Worm (Caenorhabditis elegans) whole organism, young adult: ENCODE data around the gene ZK930.7.

Experiments
- B0035.1 ChIP-seq: sonication (generic microtip); optimal IDR thresholded peaks from 2 replicates; lab custom pipeline; 2016; ENCODE audit warnings: missing genetic modification characterization, mild to moderate bottlenecking, missing compliant biosample characterization, missing genotype, missing genetic modification reagents
- B0261.1 ChIP-seq: sonication (generic microtip); optimal IDR thresholded peaks from 2 replicates; lab custom pipeline; 2016; ENCODE audit warnings: mild to moderate bottlenecking, missing genetic modification characterization, moderate library complexity, missing compliant biosample characterization
- B0336.3 ChIP-seq: fragments of 200-800 bp; sonication (Bioruptor generic); IDR thresholded peaks from 2 replicates; pipeline ENCODE4 v1.3.6; 2022; ENCODE audit warnings: missing genetic modification characterization, missing compliant biosample characterization
- D2030.7 ChIP-seq: fragments of 200-800 bp; sonication (Bioruptor generic); IDR thresholded peaks from 2 replicates; pipeline ENCODE4 v1.3.6; 2022; ENCODE audit warnings: missing genetic modification reagents, missing genetic modification characterization, missing compliant biosample characterization
- F22D6.2 ChIP-seq: sonication (generic microtip); optimal IDR thresholded peaks from 2 replicates; lab custom pipeline; 2016; ENCODE audit warnings: mild to moderate bottlenecking, missing genetic modification characterization, missing compliant biosample characterization
- F33H1.4 ChIP-seq: fragments of 200-800 bp; sonication (Bioruptor generic); IDR thresholded peaks from 2 replicates; pipeline ENCODE4 v1.3.6; 2022; ENCODE audit warnings: missing genetic modification reagents, missing genetic modification characterization, missing compliant biosample characterization
- F49E8.2 ChIP-seq: sonication (generic microtip); optimal IDR thresholded peaks from 3 replicates; lab custom pipeline; 2017; ENCODE audit warnings: missing genetic modification characterization, mild to moderate bottlenecking, missing compliant biosample characterization, antibody characterized with exemption, moderate library complexity; ENCODE audit not compliant: insufficient read depth
- F55B11.4 ChIP-seq: sonication (generic microtip); optimal IDR thresholded peaks from 2 replicates; lab custom pipeline; 2016; ENCODE audit warnings: missing compliant biosample characterization, missing genetic modification characterization, borderline replicate concordance; ENCODE audit not compliant: insufficient read depth
- K11D2.4 ChIP-seq: fragments of 200-800 bp; sonication (Bioruptor generic); IDR thresholded peaks from 2 replicates; pipeline ENCODE4 v1.3.6; 2022; ENCODE audit warnings: missing genetic modification reagents, missing genetic modification characterization, missing compliant biosample characterization
- Y56A3A.18 ChIP-seq: fragments of 200-800 bp; sonication (Bioruptor generic); IDR thresholded peaks from 2 replicates; pipeline ENCODE4 v1.3.6; 2022; ENCODE audit warnings: missing genetic modification reagents, missing genetic modification characterization, missing compliant biosample characterization
- akir-1 ChIP-seq: fragments of 200-800 bp; sonication (Bioruptor generic); optimal IDR thresholded peaks from 2 replicates; lab custom pipeline; 2018; ENCODE audit warnings: mild to moderate bottlenecking, missing genetic modification characterization, moderate library complexity, missing compliant biosample characterization
- aptf-3 ChIP-seq: fragments of 200-800 bp; sonication (Bioruptor generic); IDR thresholded peaks from 2 replicates; pipeline ENCODE4 v1.3.6; 2022; ENCODE audit warnings: missing genetic modification characterization, missing compliant biosample characterization
- atf-7 ChIP-seq: sonication (generic microtip); optimal IDR thresholded peaks from 2 replicates; lab custom pipeline; 2017; ENCODE audit warnings: mild to moderate bottlenecking, missing genetic modification characterization, missing compliant biosample characterization
- bed-1 ChIP-seq: fragments of 200-800 bp; sonication (Bioruptor generic); IDR thresholded peaks from 2 replicates; pipeline ENCODE4 v1.3.6; 2022; ENCODE audit warnings: missing genetic modification reagents, missing genetic modification characterization, missing compliant biosample characterization
- ccch-3 ChIP-seq: fragments of 200-800 bp; sonication (Bioruptor generic); optimal IDR thresholded peaks from 2 replicates; lab custom pipeline; 2018; ENCODE audit warnings: mild to moderate bottlenecking, missing genetic modification characterization, missing compliant biosample characterization
- ceh-100 ChIP-seq: fragments of 200-800 bp; sonication (Bioruptor generic); IDR thresholded peaks from 2 replicates; pipeline ENCODE4 v1.3.6; 2022; ENCODE audit warnings: missing genetic modification reagents, missing genetic modification characterization, missing compliant biosample characterization
- ceh-91 ChIP-seq: fragments of 200-800 bp; sonication (Bioruptor generic); IDR thresholded peaks from 2 replicates; pipeline ENCODE4 v1.3.6; 2022; ENCODE audit warnings: missing genetic modification reagents, missing genetic modification characterization, missing compliant biosample characterization
- dpl-1 ChIP-seq: fragments of 150-350 bp; optimal IDR thresholded peaks from 2 replicates; lab custom pipeline; 2014; ENCODE audit warnings: missing biosample characterization, missing genetic modification reagents, missing genetic modification characterization
- efl-1 ChIP-seq: fragments of 150-350 bp; optimal IDR thresholded peaks from 2 replicates; lab custom pipeline; 2014; ENCODE audit warnings: missing biosample characterization, missing genetic modification reagents, missing genetic modification characterization
- hlh-12 ChIP-seq: sonication (generic microtip); optimal IDR thresholded peaks from 2 replicates; lab custom pipeline; 2016; ENCODE audit warnings: missing genetic modification characterization, missing compliant biosample characterization
- hmg-1.2 ChIP-seq: fragments of 200-800 bp; sonication (Bioruptor generic); IDR thresholded peaks from 2 replicates; pipeline ENCODE4 v1.3.6; 2022; ENCODE audit warnings: missing genetic modification reagents, missing genetic modification characterization, missing compliant biosample characterization
- let-607 ChIP-seq, 2 experiments: fragments of 200-800 bp in 1 of 2; sonication (Bioruptor generic) in 1 of 2; sonication (generic microtip) in 1 of 2; optimal IDR thresholded peaks; 2 replicates each; lab custom pipeline; 2016 to 2018; ENCODE audit warnings: mild to moderate bottlenecking in 2 of 2, missing compliant biosample characterization in 2 of 2, missing genetic modification characterization in 2 of 2, moderate library complexity in 2 of 2, missing genotype in 1 of 2
- lin-40 ChIP-seq: sonication (generic microtip); optimal IDR thresholded peaks from 2 replicates; lab custom pipeline; 2016; ENCODE audit warnings: missing genetic modification characterization, mild to moderate bottlenecking, missing compliant biosample characterization, missing genotype, missing genetic modification reagents
- lin-54 ChIP-seq: fragments of 200-800 bp; sonication (Bioruptor generic); optimal IDR thresholded peaks from 2 replicates; lab custom pipeline; 2018; ENCODE audit warnings: mild to moderate bottlenecking, missing genetic modification characterization, missing compliant biosample characterization
- lir-1 ChIP-seq: fragments of 200-800 bp; sonication (Bioruptor generic); conservative IDR thresholded peaks from 2 replicates; pipeline ENCODE4 v1.3.6; 2022; ENCODE audit warnings: missing genetic modification reagents, missing genetic modification characterization, missing compliant biosample characterization
- lsl-1 ChIP-seq: fragments of 200-800 bp; sonication (Bioruptor generic); optimal IDR thresholded peaks from 2 replicates; lab custom pipeline; 2018; ENCODE audit warnings: mild to moderate bottlenecking, missing genetic modification characterization, moderate library complexity, missing compliant biosample characterization
- madf-10 ChIP-seq: sonication (generic microtip); optimal IDR thresholded peaks from 2 replicates; lab custom pipeline; 2016; ENCODE audit warnings: mild to moderate bottlenecking, missing genetic modification characterization, missing compliant biosample characterization
- madf-6 ChIP-seq: fragments of 200-800 bp; sonication (Bioruptor generic); IDR thresholded peaks from 2 replicates; pipeline ENCODE4 v1.3.6; 2022; ENCODE audit warnings: missing genetic modification reagents, missing genetic modification characterization, missing compliant biosample characterization
- mes-4 ChIP-seq: sonication (generic microtip); optimal IDR thresholded peaks from 2 replicates; lab custom pipeline; 2016; ENCODE audit warnings: missing genotype, missing genetic modification characterization, missing compliant biosample characterization
- nfya-1 ChIP-seq: sonication (generic microtip); optimal IDR thresholded peaks from 2 replicates; lab custom pipeline; 2017; ENCODE audit warnings: antibody characterized with exemption, missing compliant biosample characterization, missing genetic modification characterization, borderline replicate concordance; ENCODE audit not compliant: insufficient read depth
- nfyb-1 ChIP-seq: fragments of 200-800 bp; sonication (Bioruptor generic); IDR thresholded peaks from 2 replicates; pipeline ENCODE4 v1.3.6; 2022; ENCODE audit warnings: missing genetic modification reagents, missing genetic modification characterization, missing compliant biosample characterization
- nhr-179 ChIP-seq: sonication (generic microtip); optimal IDR thresholded peaks from 2 replicates; lab custom pipeline; 2016; ENCODE audit warnings: mild to moderate bottlenecking, missing genetic modification characterization, missing compliant biosample characterization
- rpc-1 ChIP-seq, 2 experiments: fragments of 150-350 bp in 1 of 2; sonication (generic microtip) in 1 of 2; optimal IDR thresholded peaks; 2 replicates each; lab custom pipeline; 2014 to 2018; ENCODE audit warnings: missing biosample characterization in 1 of 2, missing genetic modification characterization in 1 of 2, missing genetic modification reagents in 1 of 2, missing genotype in 1 of 2
- sea-2 ChIP-seq: fragments of 200-800 bp; sonication (Bioruptor generic); IDR thresholded peaks from 2 replicates; pipeline ENCODE4 v1.3.6; 2022; ENCODE audit warnings: missing genetic modification characterization, missing compliant biosample characterization
- snpc-1.1 ChIP-seq: sonication (generic microtip); optimal IDR thresholded peaks from 2 replicates; lab custom pipeline; 2017; ENCODE audit warnings: missing genetic modification characterization, mild to moderate bottlenecking, missing compliant biosample characterization, antibody characterized with exemption, moderate library complexity, missing genotype, missing genetic modification reagents; ENCODE audit not compliant: insufficient read depth
- snpc-1.3 ChIP-seq: sonication (generic microtip); optimal IDR thresholded peaks from 2 replicates; lab custom pipeline; 2017; ENCODE audit warnings: missing genetic modification characterization, mild to moderate bottlenecking, missing compliant biosample characterization, antibody characterized with exemption, moderate library complexity, missing genotype, missing genetic modification reagents; ENCODE audit not compliant: insufficient read depth
- snpc-3.4 ChIP-seq: sonication (generic microtip); optimal IDR thresholded peaks from 2 replicates; lab custom pipeline; 2017; ENCODE audit warnings: missing genetic modification characterization, mild to moderate bottlenecking, missing compliant biosample characterization, antibody characterized with exemption, moderate library complexity, missing genotype, missing genetic modification reagents
- somi-1 ChIP-seq: fragments of 200-800 bp; sonication (Bioruptor generic); optimal IDR thresholded peaks from 2 replicates; lab custom pipeline; 2018; ENCODE audit warnings: mild to moderate bottlenecking, missing genetic modification characterization, missing compliant biosample characterization
- xnd-1 ChIP-seq: sonication (generic microtip); optimal IDR thresholded peaks from 2 replicates; lab custom pipeline; 2016; ENCODE audit warnings: missing genotype, missing genetic modification reagents, missing genetic modification characterization, missing compliant biosample characterization
- ztf-18 ChIP-seq: sonication (generic microtip); optimal IDR thresholded peaks from 2 replicates; lab custom pipeline; 2016; ENCODE audit warnings: missing genotype, mild to moderate bottlenecking, missing genetic modification characterization, missing compliant biosample characterization
- ztf-22 ChIP-seq: fragments of 200-800 bp; sonication (Bioruptor generic); optimal IDR thresholded peaks from 2 replicates; lab custom pipeline; 2018; ENCODE audit warnings: mild to moderate bottlenecking, missing genetic modification characterization, moderate library complexity, missing compliant biosample characterization
- ztf-3 ChIP-seq: fragments of 200-800 bp; sonication (Bioruptor generic); optimal IDR thresholded peaks from 2 replicates; lab custom pipeline; 2018; ENCODE audit warnings: mild to moderate bottlenecking, missing genetic modification characterization, missing compliant biosample characterization

Gene ZK930.7

ce11 chrII:11915770-11916554, 1.6 kb downstream of the ZK930.7 start, which contains the start of the genes vps-15 and hmg-12:
Gene vps-15, minus strand, starts transcription at chrII:11915852.
Gene hmg-12, plus strand, starts transcription at chrII:11916513.
- TF ChIP-seq let-607 (tag; optimal IDR thresholded peaks at IDR 0.05; lab: Kevin White, UChicago) (no peak), hlh-12 (tag; lab: Kevin White, UChicago) (no peak), snpc-1.1 (no peak), madf-6 (GFP tag; lab: Robert Waterston, UW) (peak; percentile 67), lin-40 (no peak), ztf-18 (tag; lab: Kevin White, UChicago) (no peak), xnd-1 (peak; percentile 26), ztf-22 (GFP tag; lab: Kevin White, UChicago) (no peak), dpl-1 (GFP tag; lab: Kevin White, UChicago) (peak; percentile 37), madf-10 (tag; lab: Kevin White, UChicago) (no peak), sea-2 (GFP tag; lab: Robert Waterston, UW) (no peak), hmg-1.2 (GFP tag; lab: Robert Waterston, UW) (peak; percentile 95), ztf-3 (GFP tag; lab: Kevin White, UChicago) (no peak), snpc-1.3 (tag; lab: Kevin White, UChicago) (peak; percentile 45), B0336.3 (GFP tag; lab: Robert Waterston, UW) (no peak), ceh-91 (GFP tag; lab: Robert Waterston, UW) (no peak), lsl-1 (GFP tag; lab: Kevin White, UChicago) (peak; percentile 82), B0035.1 (tag; lab: Kevin White, UChicago) (no peak), K11D2.4 (no peak), efl-1 (GFP tag; lab: Kevin White, UChicago) (peak; percentile 19), B0261.1 (no peak), F49E8.2 (peak; percentile 60), atf-7 (tag; lab: Kevin White, UChicago) (no peak), aptf-3 (GFP tag; lab: Robert Waterston, UW) (no peak), snpc-3.4 (tag; lab: Kevin White, UChicago) (peak; percentile 20), nhr-179 (no peak), D2030.7 (GFP tag; lab: Robert Waterston, UW) (peak; percentile 17; the same call in 1 of the 2 replicates), mes-4 (tag; lab: Kevin White, UChicago) (no peak), lin-54 (GFP tag; lab: Kevin White, UChicago) (peak; percentile 40), F55B11.4 (no peak), akir-1 (GFP tag; lab: Kevin White, UChicago) (no peak), bed-1 (GFP tag; lab: Robert Waterston, UW) (no peak), Y56A3A.18 (no peak), ceh-100 (GFP tag; lab: Robert Waterston, UW) (no peak), nfya-1 (tag; lab: Kevin White, UChicago) (no peak), somi-1 (GFP tag; lab: Kevin White, UChicago) (no peak), F22D6.2 (tag; lab: Kevin White, UChicago) (no peak), nfyb-1 (GFP tag; lab: Robert Waterston, UW) (no peak), rpc-1 (optimal IDR thresholded peaks at IDR 0.05; lab: Kevin White, UChicago) (no peak), rpc-1 (tag; optimal IDR thresholded peaks at IDR 0.05; lab: Kevin White, UChicago) (no peak), lir-1 (GFP tag; lab: Robert Waterston, UW) (no peak), ccch-3 (GFP tag; lab: Kevin White, UChicago) (no peak), F33H1.4 (peak; percentile 58)
